Worm (Caenorhabditis elegans) whole organism, young adult: ENCODE data around the gene Y54G2A.37.

Experiments
- B0019.2 ChIP-seq: fragments of 200-800 bp; sonication (Bioruptor generic); conservative IDR thresholded peaks from 2 replicates; pipeline ENCODE4 v1.3.6; 2022; ENCODE audit warnings: missing genetic modification reagents, missing genetic modification characterization, missing compliant biosample characterization
- B0035.1 ChIP-seq: sonication (generic microtip); optimal IDR thresholded peaks from 2 replicates; lab custom pipeline; 2016; ENCODE audit warnings: missing genetic modification characterization, mild to moderate bottlenecking, missing compliant biosample characterization, missing genotype, missing genetic modification reagents
- D2030.7 ChIP-seq: fragments of 200-800 bp; sonication (Bioruptor generic); IDR thresholded peaks from 2 replicates; pipeline ENCODE4 v1.3.6; 2022; ENCODE audit warnings: missing genetic modification reagents, missing genetic modification characterization, missing compliant biosample characterization
- F22D6.2 ChIP-seq: sonication (generic microtip); optimal IDR thresholded peaks from 2 replicates; lab custom pipeline; 2016; ENCODE audit warnings: mild to moderate bottlenecking, missing genetic modification characterization, missing compliant biosample characterization
- F52B5.7 ChIP-seq: sonication (generic microtip); optimal IDR thresholded peaks from 2 replicates; lab custom pipeline; 2016; ENCODE audit warnings: mild to moderate bottlenecking, missing genetic modification characterization, missing compliant biosample characterization
- F57C9.4 ChIP-seq: sonication (generic microtip); optimal IDR thresholded peaks from 2 replicates; lab custom pipeline; 2017; ENCODE audit warnings: mild to moderate bottlenecking, missing genetic modification characterization, missing compliant biosample characterization
- K12H6.12 ChIP-seq: fragments of 200-800 bp; sonication (Bioruptor generic); optimal IDR thresholded peaks from 2 replicates; lab custom pipeline; 2018; ENCODE audit warnings: mild to moderate bottlenecking, missing genetic modification characterization, missing compliant biosample characterization
- T26A5.8 ChIP-seq: sonication (generic microtip); optimal IDR thresholded peaks from 2 replicates; lab custom pipeline; 2016; ENCODE audit warnings: missing genetic modification characterization, missing compliant biosample characterization
- ZK185.1 ChIP-seq: sonication (generic microtip); optimal IDR thresholded peaks from 2 replicates; lab custom pipeline; 2016; ENCODE audit warnings: mild to moderate bottlenecking, missing genetic modification characterization, missing compliant biosample characterization; ENCODE audit not compliant: poor library complexity, severe bottlenecking
- aptf-3 ChIP-seq: fragments of 200-800 bp; sonication (Bioruptor generic); IDR thresholded peaks from 2 replicates; pipeline ENCODE4 v1.3.6; 2022; ENCODE audit warnings: missing genetic modification characterization, missing compliant biosample characterization
- athp-1 ChIP-seq: sonication (generic microtip); optimal IDR thresholded peaks from 2 replicates; lab custom pipeline; 2017; ENCODE audit warnings: mild to moderate bottlenecking, missing genetic modification characterization, missing compliant biosample characterization
- attf-6 ChIP-seq: fragments of 200-800 bp; sonication (Bioruptor generic); IDR thresholded peaks from 2 replicates; pipeline ENCODE4 v1.3.6; 2022; ENCODE audit warnings: missing genetic modification reagents, missing genetic modification characterization, missing compliant biosample characterization
- ccch-3 ChIP-seq: fragments of 200-800 bp; sonication (Bioruptor generic); optimal IDR thresholded peaks from 2 replicates; lab custom pipeline; 2018; ENCODE audit warnings: mild to moderate bottlenecking, missing genetic modification characterization, missing compliant biosample characterization
- ceh-100 ChIP-seq: fragments of 200-800 bp; sonication (Bioruptor generic); IDR thresholded peaks from 2 replicates; pipeline ENCODE4 v1.3.6; 2022; ENCODE audit warnings: missing genetic modification reagents, missing genetic modification characterization, missing compliant biosample characterization
- ceh-40 ChIP-seq: fragments of 200-800 bp; sonication (Bioruptor generic); IDR thresholded peaks from 2 replicates; pipeline ENCODE4 v1.3.6; 2022; ENCODE audit warnings: missing genetic modification characterization, missing compliant biosample characterization
- ceh-91 ChIP-seq: fragments of 200-800 bp; sonication (Bioruptor generic); IDR thresholded peaks from 2 replicates; pipeline ENCODE4 v1.3.6; 2022; ENCODE audit warnings: missing genetic modification reagents, missing genetic modification characterization, missing compliant biosample characterization
- chd-7 ChIP-seq: sonication (generic microtip); optimal IDR thresholded peaks from 2 replicates; lab custom pipeline; 2016; ENCODE audit warnings: mild to moderate bottlenecking, missing genetic modification characterization, moderate library complexity, missing compliant biosample characterization
- dpff-1 ChIP-seq: sonication (generic microtip); optimal IDR thresholded peaks from 2 replicates; lab custom pipeline; 2017; ENCODE audit warnings: mild to moderate bottlenecking, missing genetic modification characterization, missing compliant biosample characterization
- efl-1 ChIP-seq: fragments of 150-350 bp; optimal IDR thresholded peaks from 2 replicates; lab custom pipeline; 2014; ENCODE audit warnings: missing biosample characterization, missing genetic modification reagents, missing genetic modification characterization
- him-1 ChIP-seq: sonication (generic microtip); optimal IDR thresholded peaks from 2 replicates; lab custom pipeline; 2016; ENCODE audit warnings: missing genotype, missing genetic modification reagents, missing genetic modification characterization, missing compliant biosample characterization
- hmg-1.2 ChIP-seq: fragments of 200-800 bp; sonication (Bioruptor generic); IDR thresholded peaks from 2 replicates; pipeline ENCODE4 v1.3.6; 2022; ENCODE audit warnings: missing genetic modification reagents, missing genetic modification characterization, missing compliant biosample characterization
- hmg-20 ChIP-seq: fragments of 200-800 bp; sonication (Bioruptor generic); IDR thresholded peaks from 2 replicates; pipeline ENCODE4 v1.3.6; 2022; ENCODE audit warnings: missing genetic modification reagents, missing genetic modification characterization, missing compliant biosample characterization
- lag-1 ChIP-seq: fragments of 200-800 bp; sonication (Bioruptor generic); IDR thresholded peaks from 2 replicates; pipeline ENCODE4 v1.3.6; 2022; ENCODE audit warnings: missing genetic modification reagents, missing genetic modification characterization, missing compliant biosample characterization
- lsl-1 ChIP-seq: fragments of 200-800 bp; sonication (Bioruptor generic); optimal IDR thresholded peaks from 2 replicates; lab custom pipeline; 2018; ENCODE audit warnings: mild to moderate bottlenecking, missing genetic modification characterization, moderate library complexity, missing compliant biosample characterization
- lsy-27 ChIP-seq: sonication (generic microtip); optimal IDR thresholded peaks from 2 replicates; lab custom pipeline; 2017; ENCODE audit warnings: missing genetic modification characterization, mild to moderate bottlenecking, missing compliant biosample characterization, antibody characterized with exemption, missing genotype, borderline replicate concordance; ENCODE audit not compliant: insufficient read depth
- madf-6 ChIP-seq: fragments of 200-800 bp; sonication (Bioruptor generic); IDR thresholded peaks from 2 replicates; pipeline ENCODE4 v1.3.6; 2022; ENCODE audit warnings: missing genetic modification reagents, missing genetic modification characterization, missing compliant biosample characterization
- madf-8 ChIP-seq: fragments of 200-800 bp; sonication (Bioruptor generic); conservative IDR thresholded peaks from 2 replicates; pipeline ENCODE4 v1.3.6; 2022; ENCODE audit warnings: missing genetic modification reagents, missing genetic modification characterization, missing compliant biosample characterization
- mcd-1 ChIP-seq: fragments of 200-800 bp; sonication (Bioruptor generic); IDR thresholded peaks from 2 replicates; pipeline ENCODE4 v1.3.6; 2022; ENCODE audit warnings: missing genetic modification reagents, missing genetic modification characterization, missing compliant biosample characterization
- mel-28 ChIP-seq: sonication (generic microtip); optimal IDR thresholded peaks from 2 replicates; lab custom pipeline; 2016; ENCODE audit warnings: borderline replicate concordance, mild to moderate bottlenecking, missing genetic modification characterization, missing compliant biosample characterization
- nhr-27 ChIP-seq: fragments of 200-800 bp; sonication (Bioruptor generic); optimal IDR thresholded peaks from 2 replicates; lab custom pipeline; 2018; ENCODE audit warnings: mild to moderate bottlenecking, missing genetic modification characterization, moderate library complexity, missing compliant biosample characterization
- nhr-80 ChIP-seq: sonication (generic microtip); optimal IDR thresholded peaks from 2 replicates; lab custom pipeline; 2016; ENCODE audit warnings: missing genetic modification characterization, missing compliant biosample characterization
- nhr-90 ChIP-seq: sonication (generic microtip); optimal IDR thresholded peaks from 2 replicates; lab custom pipeline; 2016; ENCODE audit warnings: missing genotype, mild to moderate bottlenecking, missing genetic modification characterization, missing compliant biosample characterization
- pha-4 ChIP-seq: fragments of 150-350 bp; sonication (generic microtip); optimal IDR thresholded peaks from 2 replicates; lab custom pipeline; 2014; ENCODE audit warnings: missing biosample characterization, missing genetic modification reagents, missing genetic modification characterization
- repo-1 ChIP-seq: sonication (generic microtip); optimal IDR thresholded peaks from 2 replicates; lab custom pipeline; 2017; ENCODE audit warnings: mild to moderate bottlenecking, missing genetic modification characterization, missing compliant biosample characterization
- sea-2 ChIP-seq: fragments of 200-800 bp; sonication (Bioruptor generic); IDR thresholded peaks from 2 replicates; pipeline ENCODE4 v1.3.6; 2022; ENCODE audit warnings: missing genetic modification characterization, missing compliant biosample characterization
- snpc-1.3 ChIP-seq: sonication (generic microtip); optimal IDR thresholded peaks from 2 replicates; lab custom pipeline; 2017; ENCODE audit warnings: missing genetic modification characterization, mild to moderate bottlenecking, missing compliant biosample characterization, antibody characterized with exemption, moderate library complexity, missing genotype, missing genetic modification reagents; ENCODE audit not compliant: insufficient read depth
- snpc-4 ChIP-seq, 5 experiments: fragments of 150-350 bp in 1 of 5; sonication (generic microtip) in 4 of 5; optimal IDR thresholded peaks; 2 replicates each; lab custom pipeline; 2014 to 2018; ENCODE audit warnings: missing genetic modification characterization in 5 of 5, missing biosample characterization in 3 of 5, antibody characterized with exemption in 2 of 5, mild to moderate bottlenecking in 2 of 5, missing compliant biosample characterization in 2 of 5, missing genotype in 2 of 5, moderate library complexity in 2 of 5, missing genetic modification reagents in 1 of 5
- zfh-2 ChIP-seq: fragments of 200-800 bp; sonication (Bioruptor generic); conservative IDR thresholded peaks from 2 replicates; pipeline ENCODE4 v1.3.6; 2022; ENCODE audit warnings: missing genetic modification reagents, missing genetic modification characterization, missing compliant biosample characterization
- zim-3 ChIP-seq: sonication (generic microtip); optimal IDR thresholded peaks from 2 replicates; lab custom pipeline; 2017; ENCODE audit warnings: mild to moderate bottlenecking, missing genetic modification characterization, moderate library complexity, missing compliant biosample characterization
- ztf-22 ChIP-seq: fragments of 200-800 bp; sonication (Bioruptor generic); optimal IDR thresholded peaks from 2 replicates; lab custom pipeline; 2018; ENCODE audit warnings: mild to moderate bottlenecking, missing genetic modification characterization, moderate library complexity, missing compliant biosample characterization
- ztf-25 ChIP-seq: fragments of 200-800 bp; sonication (Bioruptor generic); IDR thresholded peaks from 2 replicates; pipeline ENCODE4 v1.3.6; 2022; ENCODE audit warnings: missing genetic modification reagents, missing genetic modification characterization, missing compliant biosample characterization
- ztf-28 ChIP-seq: fragments of 200-800 bp; sonication (Bioruptor generic); IDR thresholded peaks from 2 replicates; pipeline ENCODE4 v1.3.6; 2022; ENCODE audit warnings: missing genetic modification reagents, missing genetic modification characterization, missing compliant biosample characterization

Gene Y54G2A.37

DNA sequence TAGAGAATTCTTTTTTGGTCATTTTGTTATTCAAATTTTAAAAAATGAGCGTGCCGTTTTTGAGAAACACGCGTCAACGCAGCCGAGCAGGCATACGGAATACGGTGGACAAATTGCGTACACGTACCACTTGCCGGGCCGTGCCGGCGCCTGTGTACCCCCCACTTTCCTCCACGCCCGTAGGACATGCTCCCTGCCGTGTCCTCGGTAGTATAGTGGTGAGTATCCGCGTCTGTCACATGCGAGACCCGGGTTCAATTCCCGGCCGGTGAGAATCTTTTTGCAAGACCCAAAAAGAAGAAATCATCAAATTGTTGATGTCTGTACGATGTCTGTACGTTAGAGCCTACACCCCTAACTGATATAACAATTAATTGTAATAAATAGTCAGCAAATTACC is 12.4 kb upstream of the Y54G2A.37 start (continued):
- TF ChIP-seq attf-6 (0 out of 2 replicates have a peak, but pooled peaks have one; percentile 30), zim-3 (tag; lab: Kevin White, UChicago) (no peak), ceh-91 (no peak), zfh-2 (GFP tag; lab: Robert Waterston, UW) (peak; percentile 54), ceh-100 (no peak), madf-8 (GFP tag; lab: Robert Waterston, UW) (no peak), B0035.1 (tag; lab: Kevin White, UChicago) (no peak)
- TF ChIP-seq, all 124 proteins: peak for 28

DNA sequence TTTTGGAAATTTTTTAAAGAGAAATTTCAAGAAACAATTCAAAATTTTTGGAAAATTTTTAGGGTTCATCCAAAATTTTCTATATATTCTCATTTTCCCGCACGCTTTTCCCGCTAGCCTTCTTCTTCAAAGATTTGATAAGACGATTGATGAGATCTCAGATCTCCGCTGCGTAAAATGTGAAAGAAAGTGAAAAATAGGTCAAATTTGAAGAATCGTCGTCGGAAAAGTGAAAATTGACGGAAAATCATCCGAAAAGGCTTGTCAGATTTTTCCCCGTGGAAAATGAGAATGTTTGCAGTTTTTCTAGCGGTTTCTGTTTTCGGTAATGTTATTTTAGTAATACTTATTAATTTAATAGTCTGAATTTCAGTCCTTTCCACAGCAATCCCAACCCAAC is 11.3 kb upstream of the Y54G2A.37 start, which contains the start of gene Y54G2A.76:
Y54G2A.76 (plus strand) TSS at position 203 of the 400 bp plus-strand sequence.
- TF ChIP-seq lsl-1 (GFP tag; lab: Kevin White, UChicago) (no peak), T26A5.8 (no peak), F22D6.2 (no peak), hmg-1.2 (GFP tag; lab: Robert Waterston, UW) (no peak), efl-1 (GFP tag; lab: Kevin White, UChicago) (no peak), madf-6 (GFP tag; lab: Robert Waterston, UW) (no peak), dpff-1 (no peak), aptf-3 (GFP tag; lab: Robert Waterston, UW) (no peak), hmg-20 (GFP tag; lab: Robert Waterston, UW) (no peak), ztf-28 (no peak), lag-1 (GFP tag; lab: Robert Waterston, UW) (no peak), ceh-40 (GFP tag; lab: Robert Waterston, UW) (no peak), nhr-80 (tag; lab: Kevin White, UChicago) (no peak), attf-6 (no peak), ztf-25 (GFP tag; lab: Robert Waterston, UW) (no peak), repo-1 (no peak), snpc-1.3 (tag; lab: Kevin White, UChicago) (no peak), mel-28 (no peak)

DNA sequence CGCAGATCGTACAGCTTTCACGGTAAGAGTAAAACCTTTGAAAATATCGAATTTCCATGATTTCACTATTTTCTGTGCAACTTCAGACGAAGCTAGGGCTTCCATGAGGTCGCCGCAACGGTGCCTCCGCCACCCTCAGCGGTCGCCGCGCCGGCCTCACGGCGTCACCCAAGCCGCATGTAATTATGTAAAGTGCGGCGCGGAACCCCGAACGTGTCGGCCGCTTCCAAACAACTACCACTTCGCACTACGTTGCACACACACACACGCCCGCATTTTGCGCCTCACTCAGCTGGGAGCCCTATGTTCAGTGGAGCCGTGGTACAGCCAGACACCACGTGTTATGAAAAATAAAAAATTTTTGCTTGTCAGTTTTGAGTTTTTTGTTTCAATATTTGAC is 3.5 kb upstream of the Y54G2A.37 start:
- no peak for TF ChIP-seq snpc-4 (GFP tag; optimal IDR thresholded peaks at IDR 0.05; lab: Kevin White, UChicago)
- peak in 2 of 4 experiments; percentile 65 to 88 for TF ChIP-seq snpc-4 (tag; optimal IDR thresholded peaks at IDR 0.05; lab: Kevin White, UChicago)
- peak; percentile 12 for TF ChIP-seq chd-7 (tag; lab: Kevin White, UChicago)
- peak; percentile 79 for TF ChIP-seq zfh-2 (GFP tag; lab: Robert Waterston, UW)
- TF ChIP-seq pha-4 (tag; lab: Kevin White, UChicago), result no peak

- TF ChIP-seq sea-2 (GFP tag; lab: Robert Waterston, UW), result no peak
- TF ChIP-seq K12H6.12 (tag; lab: Kevin White, UChicago), result no peak
- no peak for TF ChIP-seq ZK185.1
- no peak for TF ChIP-seq ztf-25 (GFP tag; lab: Robert Waterston, UW)
- TF ChIP-seq snpc-4 (GFP tag; optimal IDR thresholded peaks at IDR 0.05; lab: Kevin White, UChicago), result no peak
- no peak for TF ChIP-seq snpc-4 (tag; optimal IDR thresholded peaks at IDR 0.05; lab: Kevin White, UChicago)
- TF ChIP-seq athp-1, result no peak
- TF ChIP-seq ccch-3 (GFP tag; lab: Kevin White, UChicago), result no peak
- no peak for TF ChIP-seq B0019.2
- no peak for TF ChIP-seq him-1 (tag; lab: Kevin White, UChicago)
- no peak for TF ChIP-seq mcd-1 (GFP tag; lab: Robert Waterston, UW)
- no peak for TF ChIP-seq ztf-22
- TF ChIP-seq lsy-27 (tag; lab: Kevin White, UChicago), result no peak
- no peak for TF ChIP-seq repo-1
- TF ChIP-seq D2030.7 (GFP tag; lab: Robert Waterston, UW), result no peak
- TF ChIP-seq nhr-90 (tag; lab: Kevin White, UChicago), result no peak
- no peak for TF ChIP-seq nhr-27 (tag; lab: Kevin White, UChicago)
- no peak for TF ChIP-seq F52B5.7
- no peak for TF ChIP-seq F57C9.4 (tag; lab: Kevin White, UChicago)
Observed at ce11 chrIV:2819633-2820032, 875 bp upstream of the Y54G2A.37 start, which contains the start of gene Y54G2A.13. Gene Y54G2A.13 (minus strand): TSS chrIV:2819733.
